Worm (Caenorhabditis elegans) whole organism, late embryonic: ENCODE data around the gene F53B2.5.

Source experiments
- C08G9.2 ChIP-seq: sonication (generic microtip); optimal IDR thresholded peaks from 2 replicates; lab custom pipeline; 2016; ENCODE audit warnings: mild to moderate bottlenecking, missing genetic modification characterization, moderate library complexity, missing compliant biosample characterization
- C38D4.7 ChIP-seq: fragments of 200-800 bp; sonication (Bioruptor generic); optimal IDR thresholded peaks from 2 replicates; lab custom pipeline; 2018; ENCODE audit warnings: mild to moderate bottlenecking, missing genetic modification characterization, moderate library complexity, missing compliant biosample characterization
- F13H6.1 ChIP-seq: sonication (generic microtip); optimal IDR thresholded peaks from 2 replicates; lab custom pipeline; 2016; ENCODE audit warnings: missing genetic modification characterization, missing compliant biosample characterization
- K02D7.2 ChIP-seq: sonication (generic microtip); optimal IDR thresholded peaks from 2 replicates; lab custom pipeline; 2017; ENCODE audit warnings: mild to moderate bottlenecking, missing genetic modification characterization, missing compliant biosample characterization
- T23F11.4 ChIP-seq: fragments of 200-800 bp; sonication (Bioruptor generic); optimal IDR thresholded peaks from 2 replicates; lab custom pipeline; 2018; ENCODE audit warnings: mild to moderate bottlenecking, missing genetic modification characterization, missing compliant biosample characterization
- ama-1 ChIP-seq: fragments of 150-350 bp; optimal IDR thresholded peaks from 2 replicates; lab custom pipeline; 2014
- ceh-14 ChIP-seq: sonication (generic microtip); optimal IDR thresholded peaks from 2 replicates; lab custom pipeline; 2016; ENCODE audit warnings: missing genotype, missing genetic modification characterization, missing compliant biosample characterization
- ceh-18 ChIP-seq: sonication (generic microtip); optimal IDR thresholded peaks from 2 replicates; lab custom pipeline; 2016; ENCODE audit warnings: missing genetic modification characterization, missing compliant biosample characterization
- ceh-19 ChIP-seq: fragments of 200-800 bp; sonication (Bioruptor generic); optimal IDR thresholded peaks from 2 replicates; lab custom pipeline; 2018; ENCODE audit warnings: mild to moderate bottlenecking, missing genetic modification characterization, missing compliant biosample characterization
- ceh-22 ChIP-seq: sonication (generic microtip); optimal IDR thresholded peaks from 2 replicates; lab custom pipeline; 2017; ENCODE audit warnings: missing biosample characterization, missing genetic modification characterization
- ceh-30 ChIP-seq: fragments of 150-350 bp; optimal IDR thresholded peaks from 2 replicates; lab custom pipeline; 2014; ENCODE audit warnings: missing biosample characterization, missing genetic modification characterization
- ceh-31 ChIP-seq: sonication (generic microtip); optimal IDR thresholded peaks from 2 replicates; lab custom pipeline; 2016; ENCODE audit warnings: missing genetic modification characterization, missing compliant biosample characterization
- ceh-45 ChIP-seq: fragments of 200-800 bp; sonication (Bioruptor generic); IDR thresholded peaks from 2 replicates; pipeline ENCODE4 v1.3.6; 2022; ENCODE audit warnings: missing genetic modification reagents, missing genetic modification characterization, missing compliant biosample characterization
- ceh-48 ChIP-seq: sonication (generic microtip); optimal IDR thresholded peaks from 2 replicates; lab custom pipeline; 2016; ENCODE audit warnings: missing genetic modification characterization, inconsistent platforms, missing compliant biosample characterization
- ceh-9 ChIP-seq: sonication (generic microtip); optimal IDR thresholded peaks from 2 replicates; lab custom pipeline; 2016; ENCODE audit warnings: mild to moderate bottlenecking, missing genetic modification characterization, inconsistent platforms, missing compliant biosample characterization
- che-1 ChIP-seq: sonication (generic microtip); optimal IDR thresholded peaks from 2 replicates; lab custom pipeline; 2016; ENCODE audit warnings: mild to moderate bottlenecking, missing genetic modification characterization, missing compliant biosample characterization
- dmd-4 ChIP-seq: sonication (generic microtip); optimal IDR thresholded peaks from 2 replicates; lab custom pipeline; 2016; ENCODE audit warnings: borderline replicate concordance, missing genetic modification characterization, missing compliant biosample characterization
- dve-1 ChIP-seq: sonication (generic microtip); optimal IDR thresholded peaks from 2 replicates; lab custom pipeline; 2017; ENCODE audit warnings: antibody characterized with exemption, mild to moderate bottlenecking, missing genetic modification characterization, missing compliant biosample characterization
- elt-2 ChIP-seq: sonication (generic microtip); optimal IDR thresholded peaks from 2 replicates; lab custom pipeline; 2016; ENCODE audit warnings: missing genetic modification reagents, missing genetic modification characterization, missing compliant biosample characterization
- ets-4 ChIP-seq: sonication (generic microtip); optimal IDR thresholded peaks from 2 replicates; lab custom pipeline; 2016; ENCODE audit warnings: missing genetic modification characterization, missing compliant biosample characterization
- eyg-1 ChIP-seq: sonication (generic microtip); optimal IDR thresholded peaks from 2 replicates; lab custom pipeline; 2016; ENCODE audit warnings: missing genotype, missing genetic modification characterization, missing compliant biosample characterization
- fkh-10 ChIP-seq: fragments of 150-350 bp; optimal IDR thresholded peaks from 2 replicates; lab custom pipeline; 2014; ENCODE audit warnings: missing biosample characterization, missing genetic modification reagents, missing genetic modification characterization
- fkh-6 ChIP-seq: sonication (generic microtip); optimal IDR thresholded peaks from 2 replicates; lab custom pipeline; 2016; ENCODE audit warnings: missing genetic modification characterization, missing compliant biosample characterization
- gmeb-2 ChIP-seq: sonication (generic microtip); optimal IDR thresholded peaks from 2 replicates; lab custom pipeline; 2016; ENCODE audit warnings: missing genetic modification characterization, inconsistent platforms, missing compliant biosample characterization
- hlh-15 ChIP-seq: sonication (generic microtip); optimal IDR thresholded peaks from 2 replicates; lab custom pipeline; 2016; ENCODE audit warnings: missing genetic modification characterization, missing compliant biosample characterization
- hlh-30 ChIP-seq: sonication (generic microtip); optimal IDR thresholded peaks from 2 replicates; lab custom pipeline; 2017; ENCODE audit warnings: antibody characterized with exemption, missing genetic modification characterization, missing compliant biosample characterization; ENCODE audit not compliant: insufficient read depth
- lim-6 ChIP-seq: sonication (generic microtip); optimal IDR thresholded peaks from 2 replicates; lab custom pipeline; 2016; ENCODE audit warnings: missing genetic modification characterization, missing compliant biosample characterization
- lin-11 ChIP-seq: fragments of 200-800 bp; sonication (Bioruptor generic); optimal IDR thresholded peaks from 2 replicates; lab custom pipeline; 2018; ENCODE audit warnings: mild to moderate bottlenecking, missing genetic modification characterization, missing compliant biosample characterization
- madf-2 ChIP-seq: sonication (generic microtip); optimal IDR thresholded peaks from 2 replicates; lab custom pipeline; 2017; ENCODE audit warnings: missing genetic modification characterization, missing compliant biosample characterization
- nfya-1 ChIP-seq: sonication (generic microtip); optimal IDR thresholded peaks from 2 replicates; lab custom pipeline; 2017; ENCODE audit warnings: missing genetic modification characterization, mild to moderate bottlenecking, missing compliant biosample characterization, antibody characterized with exemption, moderate library complexity
- nhr-11 ChIP-seq: fragments of 150-350 bp; optimal IDR thresholded peaks from 2 replicates; lab custom pipeline; 2014; ENCODE audit warnings: missing biosample characterization, missing genetic modification characterization
- nhr-232 ChIP-seq: sonication (generic microtip); optimal IDR thresholded peaks from 2 replicates; lab custom pipeline; 2016; ENCODE audit warnings: missing genetic modification characterization, missing compliant biosample characterization
- npax-4 ChIP-seq: sonication (generic microtip); optimal IDR thresholded peaks from 2 replicates; lab custom pipeline; 2016; ENCODE audit warnings: missing genetic modification characterization, missing compliant biosample characterization
- odd-2 ChIP-seq: sonication (generic microtip); optimal IDR thresholded peaks from 2 replicates; lab custom pipeline; 2017; ENCODE audit warnings: antibody characterized with exemption, mild to moderate bottlenecking, missing genetic modification characterization, missing compliant biosample characterization
- pag-3 ChIP-seq: sonication (generic microtip); optimal IDR thresholded peaks from 2 replicates; lab custom pipeline; 2016; ENCODE audit warnings: missing compliant biosample characterization, missing genetic modification characterization, borderline replicate concordance
- pax-1 ChIP-seq: fragments of 150-350 bp; optimal IDR thresholded peaks from 2 replicates; lab custom pipeline; 2014; ENCODE audit warnings: missing biosample characterization, missing genetic modification characterization
- pha-2 ChIP-seq: sonication (generic microtip); optimal IDR thresholded peaks from 2 replicates; lab custom pipeline; 2017; ENCODE audit warnings: mild to moderate bottlenecking, missing genetic modification characterization, missing compliant biosample characterization
- pha-4 ChIP-seq: fragments of 150-350 bp; optimal IDR thresholded peaks from 2 replicates; lab custom pipeline; 2018; ENCODE audit warnings: missing biosample characterization, missing genetic modification reagents, missing genetic modification characterization
- pqm-1 ChIP-seq: sonication (generic microtip); optimal IDR thresholded peaks from 2 replicates; lab custom pipeline; 2016; ENCODE audit warnings: missing genetic modification characterization, missing compliant biosample characterization
- ref-2 ChIP-seq: sonication (generic microtip); optimal IDR thresholded peaks from 2 replicates; lab custom pipeline; 2016; ENCODE audit warnings: missing genetic modification characterization, missing compliant biosample characterization
- rnt-1 ChIP-seq: sonication (generic microtip); optimal IDR thresholded peaks from 2 replicates; lab custom pipeline; 2016; ENCODE audit warnings: missing genetic modification characterization, missing compliant biosample characterization
- sdc-2 ChIP-seq: sonication (generic microtip); optimal IDR thresholded peaks from 2 replicates; lab custom pipeline; 2016; ENCODE audit warnings: missing genotype, missing genetic modification characterization, missing compliant biosample characterization
- sox-2 ChIP-seq: fragments of 200-800 bp; sonication (Bioruptor generic); IDR thresholded peaks from 2 replicates; pipeline ENCODE4 v1.3.6; 2022; ENCODE audit warnings: missing genetic modification reagents, missing genetic modification characterization, missing compliant biosample characterization
- sox-4 ChIP-seq: sonication (generic microtip); optimal IDR thresholded peaks from 2 replicates; lab custom pipeline; 2017; ENCODE audit warnings: mild to moderate bottlenecking, missing genetic modification characterization, inconsistent platforms, missing compliant biosample characterization
- tbx-7 ChIP-seq: sonication (generic microtip); optimal IDR thresholded peaks from 2 replicates; lab custom pipeline; 2016; ENCODE audit warnings: missing genotype, missing genetic modification characterization, missing compliant biosample characterization
- ttx-3 ChIP-seq: sonication (generic microtip); optimal IDR thresholded peaks from 2 replicates; lab custom pipeline; 2016; ENCODE audit warnings: missing genetic modification reagents, missing genetic modification characterization, missing compliant biosample characterization
- unc-55 ChIP-seq: sonication (generic microtip); optimal IDR thresholded peaks from 2 replicates; lab custom pipeline; 2017; ENCODE audit warnings: missing biosample characterization, missing genetic modification reagents, missing genetic modification characterization
- unc-86 ChIP-seq: sonication (generic microtip); optimal IDR thresholded peaks from 2 replicates; lab custom pipeline; 2016; ENCODE audit warnings: missing genetic modification characterization, missing compliant biosample characterization
- zip-5 ChIP-seq: sonication (generic microtip); optimal IDR thresholded peaks from 2 replicates; lab custom pipeline; 2016; ENCODE audit warnings: missing genetic modification characterization, missing compliant biosample characterization

F53B2.5 gene

DNA sequence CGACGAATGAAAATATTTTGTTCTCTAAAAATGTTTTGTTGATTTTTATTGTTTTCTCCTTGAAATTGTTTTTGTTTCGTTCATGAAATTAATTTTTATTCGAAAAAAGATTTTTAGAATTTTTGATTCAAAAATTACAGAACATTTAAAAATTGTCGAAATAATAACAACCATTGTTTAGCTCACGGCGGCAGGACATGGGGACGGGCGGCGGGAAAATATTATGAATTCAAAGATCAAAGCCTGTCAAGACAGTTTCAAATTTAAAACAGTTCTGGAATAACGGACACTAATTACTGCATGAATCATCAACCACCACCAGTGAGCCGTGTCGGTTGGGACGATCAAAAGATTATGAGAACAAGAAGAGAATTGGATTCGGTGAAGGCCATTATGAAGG lies 29.6 kb upstream of the F53B2.5 start, which contains the start of gene snb-7 (continued):
- TF ChIP-seq ceh-45 = no peak
- TF ChIP-seq, all 69 proteins: peak for 0

DNA sequence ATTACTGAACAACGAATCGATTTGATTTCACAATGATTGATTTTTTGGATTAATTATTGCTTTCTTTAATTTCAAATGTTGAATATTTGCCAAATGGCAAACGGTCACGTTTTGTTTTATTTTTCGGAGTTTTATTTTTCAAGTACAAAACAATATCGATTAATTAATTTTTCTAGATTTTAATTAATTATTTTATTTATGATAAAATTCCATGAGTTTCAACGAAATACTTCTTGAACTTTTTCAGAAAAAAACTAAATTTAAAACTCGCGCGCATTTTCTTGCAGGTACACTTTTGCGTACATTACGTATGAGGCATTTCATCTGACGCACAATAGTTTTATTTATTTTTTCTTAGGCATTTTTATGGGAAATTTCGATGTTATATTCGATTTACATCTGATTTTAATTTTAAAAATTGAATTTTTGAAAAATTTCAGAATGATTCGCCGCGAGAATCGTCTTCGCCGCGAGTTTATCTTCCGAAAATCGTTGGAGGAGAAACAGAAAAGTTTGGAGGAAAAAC lies 28.0 kb upstream of the F53B2.5 start, which contains the start of the genes ZK795.2 and ZK795.3:
ZK795.2 (minus strand) TSS at position 51 of the 526 bp plus-strand sequence.
ZK795.3 (plus strand) TSS at position 441 of the 526 bp plus-strand sequence.
- TF ChIP-seq rnt-1 (tag; lab: Kevin White, UChicago) (no peak), che-1 (tag; lab: Kevin White, UChicago) (no peak), ceh-9 (tag; lab: Kevin White, UChicago) (no peak), ceh-48 (no peak), pag-3 (tag; lab: Kevin White, UChicago) (no peak), K02D7.2 (tag; lab: Kevin White, UChicago) (no peak), elt-2 (tag; lab: Kevin White, UChicago) (no peak), ceh-30 (tag; lab: Kevin White, UChicago) (no peak), C08G9.2 (tag; lab: Kevin White, UChicago) (no peak), pha-2 (tag; lab: Kevin White, UChicago) (no peak), T23F11.4 (no peak), fkh-10 (GFP tag; lab: Kevin White, UChicago) (no peak), ets-4 (tag; lab: Kevin White, UChicago) (no peak), ceh-14 (tag; lab: Kevin White, UChicago) (peak; percentile 5), ceh-19 (GFP tag; lab: Kevin White, UChicago) (no peak), eyg-1 (no peak), ama-1 (lab: Kevin White, UChicago) (no peak), fkh-6 (no peak), madf-2 (no peak), ceh-18 (tag; lab: Kevin White, UChicago) (no peak), dve-1 (tag; lab: Kevin White, UChicago) (no peak), lim-6 (tag; lab: Kevin White, UChicago) (no peak), dmd-4 (no peak), sdc-2 (tag; lab: Kevin White, UChicago) (no peak), sox-4 (tag; lab: Kevin White, UChicago) (no peak), tbx-7 (tag; lab: Kevin White, UChicago) (no peak), ceh-31 (tag; lab: Kevin White, UChicago) (no peak), sox-2 (GFP tag; lab: Robert Waterston, UW) (no peak), zip-5 (tag; lab: Kevin White, UChicago) (peak; percentile 44), ttx-3 (tag; lab: Kevin White, UChicago) (no peak), nhr-11 (tag; lab: Kevin White, UChicago) (no peak), lin-11 (no peak), ceh-22 (tag; lab: Kevin White, UChicago) (no peak), hlh-15 (tag; lab: Kevin White, UChicago) (peak; percentile 12), pha-4 (tag; lab: Kevin White, UChicago) (no peak), nhr-232 (tag; lab: Kevin White, UChicago) (no peak), ref-2 (tag; lab: Kevin White, UChicago) (no peak), unc-55 (GFP tag; lab: Kevin White, UChicago) (no peak), hlh-30 (tag; lab: Kevin White, UChicago) (no peak), C38D4.7 (no peak), odd-2 (tag; lab: Kevin White, UChicago) (no peak), unc-86 (tag; lab: Kevin White, UChicago) (peak; percentile 9), npax-4 (no peak), F13H6.1 (no peak), pax-1 (tag; lab: Kevin White, UChicago) (peak; percentile 26), pqm-1 (tag; lab: Kevin White, UChicago) (no peak), nfya-1 (tag; lab: Kevin White, UChicago) (peak; percentile 29), gmeb-2 (no peak)
